Worm (Caenorhabditis elegans): Measurements from ENCODE around the gene T09F5.20.

Gene T09F5.20

DNA sequence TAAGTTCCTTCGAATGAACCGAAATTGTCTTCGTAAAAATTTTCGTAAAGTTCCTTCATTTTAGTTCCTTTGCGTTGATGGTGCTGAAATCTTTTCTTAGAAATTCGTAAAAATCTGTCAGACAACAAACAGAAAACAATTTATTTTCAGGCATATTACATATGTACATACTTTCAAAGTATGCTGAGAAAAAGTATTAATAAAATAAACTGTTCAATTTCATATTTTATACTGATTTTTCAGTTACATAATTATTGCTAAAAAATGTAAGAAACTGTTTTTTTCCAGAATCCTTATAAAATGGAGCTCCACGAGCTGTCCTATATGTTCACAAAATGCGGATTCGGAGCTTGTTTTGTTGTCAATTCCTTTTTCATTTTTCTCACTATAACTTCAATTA, 11.0 kb upstream of the T09F5.20 start, which contains the start of gene str-45:
Gene str-45, plus strand, starts transcription at position 301 of the 400 bp plus-strand sequence.
- no peak for TF ChIP-seq ama-1 (optimal IDR thresholded peaks at IDR 0.05)

DNA sequence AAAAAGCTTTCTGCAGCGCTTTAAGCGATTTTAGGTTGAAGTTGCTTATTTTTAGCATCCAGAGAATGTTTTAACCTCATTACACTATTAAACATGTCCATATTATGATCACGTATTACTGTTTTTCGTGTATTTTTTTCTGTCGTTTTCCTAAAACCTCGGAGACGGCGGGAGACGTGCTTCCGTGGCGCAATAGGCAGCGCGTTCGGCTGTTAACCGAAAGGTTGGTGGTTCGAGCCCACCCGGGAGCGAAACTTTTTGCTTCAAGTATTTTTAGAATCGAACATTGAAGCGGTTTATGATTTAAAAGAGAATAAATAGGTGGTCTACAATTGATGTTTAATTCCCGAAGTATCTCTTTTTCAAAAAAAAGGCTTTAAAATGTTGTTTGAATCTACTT, 8.8 kb upstream of the T09F5.20 start:
- no peak for TF ChIP-seq flt-1 (GFP tag; IDR thresholded peaks at IDR 0.05)
- TF ChIP-seq aly-1 (tag; optimal IDR thresholded peaks at IDR 0.05): no peak
- TF ChIP-seq B0310.2 (tag; optimal IDR thresholded peaks at IDR 0.05): no peak
- no peak for TF ChIP-seq ceh-36 (tag; optimal IDR thresholded peaks at IDR 0.05)
- no peak for TF ChIP-seq scrt-1 (GFP tag; IDR thresholded peaks at IDR 0.05)
- no peak for TF ChIP-seq hmbx-1 (tag; optimal IDR thresholded peaks at IDR 0.05)
- no peak for TF ChIP-seq ama-1 (optimal IDR thresholded peaks at IDR 0.05)
- no peak for TF ChIP-seq pes-1 (GFP tag; IDR thresholded peaks at IDR 0.05)
- no peak for TF ChIP-seq ets-7 (tag; optimal IDR thresholded peaks at IDR 0.05)
- TF ChIP-seq ceh-13 (GFP tag; optimal IDR thresholded peaks at IDR 0.05): no peak
- TF ChIP-seq tbx-11 (GFP tag; IDR thresholded peaks at IDR 0.05): no peak
- no peak for TF ChIP-seq tra-4 (tag; optimal IDR thresholded peaks at IDR 0.05)
- TF ChIP-seq tbx-37 (GFP tag; conservative IDR thresholded peaks at IDR 0.05): no peak
- no peak for TF ChIP-seq F13C5.2 (tag; optimal IDR thresholded peaks at IDR 0.05)
- no peak for TF ChIP-seq hnd-1 (tag; optimal IDR thresholded peaks at IDR 0.05)
- TF ChIP-seq hmg-4 (GFP tag; optimal IDR thresholded peaks at IDR 0.05): no peak
- TF ChIP-seq sea-1 (GFP tag; conservative IDR thresholded peaks at IDR 0.05): no peak

DNA sequence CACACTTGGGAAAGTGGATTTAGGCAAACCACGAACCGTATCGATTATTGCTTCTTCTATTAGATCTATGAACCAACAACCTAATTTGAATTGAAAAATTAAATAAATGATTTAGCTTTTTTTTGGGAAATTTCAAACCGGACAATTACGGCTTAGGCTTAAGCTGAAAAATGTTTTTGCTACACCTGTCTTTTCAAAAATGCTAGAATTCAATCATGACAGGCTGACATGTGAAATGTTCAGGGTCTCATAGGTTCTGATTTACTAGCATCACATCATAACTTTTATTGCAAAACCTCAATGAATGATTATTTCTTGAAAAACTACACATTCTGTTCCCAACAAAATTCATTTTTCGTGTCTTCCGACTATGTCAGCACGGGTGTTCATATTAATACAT, 5.6 kb upstream of the T09F5.20 start, which contains the start of gene srh-55:
Gene srh-55, plus strand, starts transcription at position 301 of the 400 bp plus-strand sequence.
- TF ChIP-seq B0310.2 (tag; optimal IDR thresholded peaks at IDR 0.05): no peak
- no peak for TF ChIP-seq pes-1 (GFP tag; IDR thresholded peaks at IDR 0.05)
- no peak for TF ChIP-seq ceh-13 (GFP tag; optimal IDR thresholded peaks at IDR 0.05)
- TF ChIP-seq F13C5.2 (tag; optimal IDR thresholded peaks at IDR 0.05): no peak
- TF ChIP-seq flt-1 (GFP tag; IDR thresholded peaks at IDR 0.05): no peak
- TF ChIP-seq hnd-1 (tag; optimal IDR thresholded peaks at IDR 0.05): no peak
- no peak for TF ChIP-seq ets-7 (tag; optimal IDR thresholded peaks at IDR 0.05)

DNA sequence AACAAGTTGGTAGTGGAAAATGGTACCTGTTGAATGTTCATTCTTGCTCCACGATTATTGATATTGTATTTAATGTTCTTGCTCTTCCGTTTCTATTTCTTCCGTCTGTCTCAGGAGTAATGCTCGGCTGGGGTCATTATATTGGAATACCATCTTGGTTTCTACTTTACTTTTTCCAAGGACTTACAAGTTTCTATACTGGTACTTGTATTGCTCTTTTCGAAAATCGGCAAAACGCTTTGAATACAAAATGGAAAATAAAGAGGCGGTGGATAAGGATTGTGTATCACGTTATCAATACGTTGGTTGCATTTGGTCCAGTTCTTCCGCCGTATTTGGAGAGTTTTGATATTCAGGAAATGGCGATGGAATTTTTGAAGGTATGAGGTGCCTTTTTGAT, 4.3 kb upstream of the T09F5.20 start:
- TF ChIP-seq sea-1 (GFP tag; conservative IDR thresholded peaks at IDR 0.05) (no peak), hmbx-1 (tag; optimal IDR thresholded peaks at IDR 0.05) (no peak), hmg-4 (GFP tag; optimal IDR thresholded peaks at IDR 0.05) (no peak), tbx-37 (GFP tag; conservative IDR thresholded peaks at IDR 0.05) (no peak), scrt-1 (GFP tag; IDR thresholded peaks at IDR 0.05) (no peak), B0310.2 (tag; optimal IDR thresholded peaks at IDR 0.05) (no peak), ama-1 (optimal IDR thresholded peaks at IDR 0.05) (no peak), F13C5.2 (tag; optimal IDR thresholded peaks at IDR 0.05) (no peak), ets-7 (tag; optimal IDR thresholded peaks at IDR 0.05) (no peak), pes-1 (GFP tag; IDR thresholded peaks at IDR 0.05) (no peak)

DNA sequence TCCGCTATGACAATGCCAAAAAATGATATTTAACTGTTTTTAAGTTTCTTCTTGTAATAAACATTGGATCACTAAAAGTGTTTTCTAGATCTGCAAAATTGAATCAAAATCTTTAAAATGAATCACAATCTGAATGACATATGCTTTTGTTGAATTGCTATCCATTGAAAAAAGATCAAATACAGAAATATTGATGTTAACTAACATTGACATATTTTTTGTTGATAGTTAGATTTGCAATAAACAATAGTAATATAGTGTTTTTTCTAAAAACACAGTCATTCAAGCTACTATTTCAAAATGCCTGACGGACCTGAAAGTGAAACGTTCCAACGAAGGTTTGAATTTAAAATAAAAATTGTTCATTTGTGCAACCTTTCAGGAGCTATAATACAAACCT, 3.0 kb upstream of the T09F5.20 start, which contains the start of gene T09F5.2:
Gene T09F5.2, plus strand, starts transcription at position 301 of the 400 bp plus-strand sequence.
- TF ChIP-seq ceh-36 (tag; optimal IDR thresholded peaks at IDR 0.05) (no peak), scrt-1 (GFP tag; IDR thresholded peaks at IDR 0.05) (no peak), B0310.2 (tag; optimal IDR thresholded peaks at IDR 0.05) (no peak), aly-1 (tag; optimal IDR thresholded peaks at IDR 0.05) (no peak), tbx-11 (GFP tag; IDR thresholded peaks at IDR 0.05) (no peak)

DNA sequence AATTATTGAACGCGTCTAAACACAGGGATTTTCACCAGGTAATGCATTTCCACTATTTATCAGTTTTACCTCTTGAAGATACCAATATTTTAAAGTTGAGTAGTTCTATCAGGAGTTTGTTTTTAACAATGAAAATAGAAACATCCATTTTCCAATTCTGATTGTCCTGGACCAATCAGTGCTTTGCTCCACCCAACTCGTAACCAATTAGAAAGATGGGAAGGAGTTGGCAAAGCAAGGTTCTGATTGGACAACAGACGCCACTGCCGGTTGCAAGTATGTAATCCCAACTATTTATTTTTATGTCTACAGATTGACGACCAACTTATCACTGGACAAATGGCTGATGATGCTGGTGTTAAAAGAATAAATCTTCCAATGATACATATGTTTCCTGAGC, 2.5 kb upstream of the T09F5.20 start:
- no peak for TF ChIP-seq F13C5.2 (tag; optimal IDR thresholded peaks at IDR 0.05)
- no peak for TF ChIP-seq ceh-36 (tag; optimal IDR thresholded peaks at IDR 0.05)
- no peak for TF ChIP-seq tbx-37 (GFP tag; conservative IDR thresholded peaks at IDR 0.05)
- TF ChIP-seq ets-7 (tag; optimal IDR thresholded peaks at IDR 0.05): no peak
- TF ChIP-seq hmg-4 (GFP tag; optimal IDR thresholded peaks at IDR 0.05): no peak
- no peak for TF ChIP-seq hmbx-1 (tag; optimal IDR thresholded peaks at IDR 0.05)
- TF ChIP-seq flt-1 (GFP tag; IDR thresholded peaks at IDR 0.05): no peak
- no peak for TF ChIP-seq tbx-11 (GFP tag; IDR thresholded peaks at IDR 0.05)
- TF ChIP-seq pes-1 (GFP tag; IDR thresholded peaks at IDR 0.05): no peak
- no peak for TF ChIP-seq ceh-13 (GFP tag; optimal IDR thresholded peaks at IDR 0.05)
- TF ChIP-seq B0310.2 (tag; optimal IDR thresholded peaks at IDR 0.05): no peak
- no peak for TF ChIP-seq tra-4 (tag; optimal IDR thresholded peaks at IDR 0.05)
- no peak for TF ChIP-seq ama-1 (optimal IDR thresholded peaks at IDR 0.05)
- TF ChIP-seq scrt-1 (GFP tag; IDR thresholded peaks at IDR 0.05): no peak
- no peak for TF ChIP-seq aly-1 (tag; optimal IDR thresholded peaks at IDR 0.05)
- TF ChIP-seq sea-1 (GFP tag; conservative IDR thresholded peaks at IDR 0.05): no peak
- TF ChIP-seq hnd-1 (tag; optimal IDR thresholded peaks at IDR 0.05): no peak

DNA sequence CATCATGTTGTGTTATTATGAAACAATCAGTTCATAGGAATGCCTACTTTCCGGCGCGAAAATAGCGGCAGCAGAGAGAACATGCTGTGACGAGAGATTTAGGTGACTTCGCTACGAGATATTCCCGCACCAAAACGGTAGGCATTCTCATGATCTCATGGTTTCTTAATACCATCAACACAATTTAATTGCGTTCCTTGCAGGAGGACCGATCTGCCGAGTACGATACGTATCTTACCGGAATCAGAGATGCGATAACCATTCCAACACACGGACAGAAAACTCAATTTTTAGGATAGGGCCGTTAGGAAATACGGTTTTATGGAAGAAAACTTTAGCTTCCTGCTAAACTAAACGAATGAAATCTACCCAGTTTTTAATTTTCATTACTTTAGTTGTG, 1.1 kb upstream of the T09F5.20 start, which contains the start of gene T09F5.1:
Gene T09F5.1, plus strand, starts transcription at position 301 of the 400 bp plus-strand sequence.
- no peak for TF ChIP-seq flt-1 (GFP tag; IDR thresholded peaks at IDR 0.05)
- TF ChIP-seq ama-1 (optimal IDR thresholded peaks at IDR 0.05): no peak
- no peak for TF ChIP-seq aly-1 (tag; optimal IDR thresholded peaks at IDR 0.05)
- no peak for TF ChIP-seq tra-4 (tag; optimal IDR thresholded peaks at IDR 0.05)
- TF ChIP-seq ceh-36 (tag; optimal IDR thresholded peaks at IDR 0.05): no peak
- no peak for TF ChIP-seq pes-1 (GFP tag; IDR thresholded peaks at IDR 0.05)
- no peak for TF ChIP-seq sea-1 (GFP tag; conservative IDR thresholded peaks at IDR 0.05)
- no peak for TF ChIP-seq ceh-13 (GFP tag; optimal IDR thresholded peaks at IDR 0.05)
- no peak for TF ChIP-seq F13C5.2 (tag; optimal IDR thresholded peaks at IDR 0.05)
- no peak for TF ChIP-seq hnd-1 (tag; optimal IDR thresholded peaks at IDR 0.05)
- no peak for TF ChIP-seq B0310.2 (tag; optimal IDR thresholded peaks at IDR 0.05)
- TF ChIP-seq scrt-1 (GFP tag; IDR thresholded peaks at IDR 0.05): no peak
- no peak for TF ChIP-seq ets-7 (tag; optimal IDR thresholded peaks at IDR 0.05)
- TF ChIP-seq tbx-37 (GFP tag; conservative IDR thresholded peaks at IDR 0.05): no peak
- TF ChIP-seq hmbx-1 (tag; optimal IDR thresholded peaks at IDR 0.05): no peak
- TF ChIP-seq hmg-4 (GFP tag; optimal IDR thresholded peaks at IDR 0.05): no peak
- no peak for TF ChIP-seq tbx-11 (GFP tag; IDR thresholded peaks at IDR 0.05)

DNA sequence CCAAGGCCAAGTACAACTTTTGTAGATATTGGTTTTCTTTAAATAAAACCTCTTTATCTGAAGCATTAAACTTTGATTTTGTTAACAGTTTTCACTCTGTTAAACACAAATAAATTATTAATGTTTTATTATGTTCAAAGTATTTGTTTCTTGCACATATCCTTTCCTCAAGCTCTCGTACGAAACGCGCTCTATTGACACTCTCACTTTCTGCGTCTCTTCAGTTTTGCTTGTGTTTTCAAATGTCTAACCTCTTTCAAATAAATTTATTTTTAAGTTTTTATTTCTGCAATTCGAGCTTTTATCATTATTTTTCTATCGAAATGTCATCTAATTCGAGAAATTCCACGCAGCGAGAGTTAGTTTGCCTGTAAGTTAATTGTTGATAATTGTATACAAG, 3.9 kb downstream of the T09F5.20 start, which contains the start of gene K08F9.4:
Gene K08F9.4, plus strand, starts transcription at position 222 of the 400 bp plus-strand sequence.
- TF ChIP-seq B0310.2 (tag; optimal IDR thresholded peaks at IDR 0.05) (no peak), ceh-13 (GFP tag; optimal IDR thresholded peaks at IDR 0.05) (no peak), scrt-1 (GFP tag; IDR thresholded peaks at IDR 0.05) (no peak), ets-7 (tag; optimal IDR thresholded peaks at IDR 0.05) (no peak)
